Worm (Caenorhabditis elegans) whole organism, L4 larva: ENCODE data around the gene W01A11.7.

ENCODE experiments used
- F44E2.7 ChIP-seq: fragments of 200-800 bp; sonication (Bioruptor generic); IDR thresholded peaks from 2 replicates; pipeline ENCODE4 v2.1.2; 2022; ENCODE audit warnings: missing genetic modification characterization, missing compliant biosample characterization
- T26A8.4 ChIP-seq: fragments of 200-800 bp; sonication (Bioruptor generic); IDR thresholded peaks from 2 replicates; pipeline ENCODE4 v1.3.6; 2022; ENCODE audit warnings: missing genetic modification characterization, missing compliant biosample characterization
- Y105C5A.15 ChIP-seq: fragments of 200-800 bp; sonication (Bioruptor generic); IDR thresholded peaks from 2 replicates; pipeline ENCODE4 v1.3.6; 2022; ENCODE audit warnings: missing genetic modification characterization, missing compliant biosample characterization
- Y48G9A.11 ChIP-seq: fragments of 200-800 bp; sonication (Bioruptor generic); IDR thresholded peaks from 2 replicates; pipeline ENCODE4 v1.3.6; 2022; ENCODE audit warnings: missing genetic modification reagents, missing genetic modification characterization, missing compliant biosample characterization
- Y5F2A.4 ChIP-seq: fragments of 200-800 bp; sonication (Bioruptor generic); optimal IDR thresholded peaks from 2 replicates; lab custom pipeline; 2018; ENCODE audit warnings: mild to moderate bottlenecking, missing genetic modification characterization, missing compliant biosample characterization
- Y75B8A.6 ChIP-seq: fragments of 200-800 bp; sonication (Bioruptor generic); IDR thresholded peaks from 2 replicates; pipeline ENCODE4 v1.3.6; 2022; ENCODE audit warnings: missing genetic modification reagents, missing genetic modification characterization, missing compliant biosample characterization
- aha-1 ChIP-seq: fragments of 150-350 bp; peaks from one replicate; lab custom pipeline; 2014; ENCODE audit warnings: missing biosample characterization, missing genetic modification characterization
- ama-1 ChIP-seq: fragments of 150-350 bp; optimal IDR thresholded peaks from 2 replicates; lab custom pipeline; 2014; ENCODE audit warnings: inconsistent platforms, mixed read lengths
- attf-4 ChIP-seq: sonication (generic microtip); optimal IDR thresholded peaks from 3 replicates; lab custom pipeline; 2017; ENCODE audit warnings: missing biosample characterization, missing genetic modification characterization
- ceh-20 ChIP-seq: fragments of 200-800 bp; sonication (Bioruptor generic); IDR thresholded peaks from 2 replicates; pipeline ENCODE4 v1.3.6; 2022; ENCODE audit warnings: missing genetic modification reagents, missing genetic modification characterization, missing compliant biosample characterization
- ceh-32 ChIP-seq: sonication (generic microtip); optimal IDR thresholded peaks from 2 replicates; lab custom pipeline; 2016; ENCODE audit warnings: mild to moderate bottlenecking, missing genetic modification characterization, missing compliant biosample characterization; ENCODE audit not compliant: poor library complexity
- cey-2 ChIP-seq: sonication (generic microtip); optimal IDR thresholded peaks from 3 replicates; lab custom pipeline; 2017; ENCODE audit warnings: missing genetic modification characterization, mild to moderate bottlenecking, missing compliant biosample characterization, antibody characterized with exemption, borderline replicate concordance; ENCODE audit not compliant: insufficient read depth
- dmd-6 ChIP-seq: fragments of 200-800 bp; sonication (Bioruptor generic); IDR thresholded peaks from 2 replicates; pipeline ENCODE4 v1.3.6; 2022; ENCODE audit warnings: missing genetic modification reagents, missing genetic modification characterization, missing compliant biosample characterization
- dmd-8 ChIP-seq: fragments of 200-800 bp; sonication (Bioruptor generic); IDR thresholded peaks from 2 replicates; pipeline ENCODE4 v1.3.6; 2022; ENCODE audit warnings: missing genetic modification characterization, missing compliant biosample characterization
- dmd-9 ChIP-seq: fragments of 200-800 bp; sonication (Bioruptor generic); IDR thresholded peaks from 2 replicates; pipeline ENCODE4 v1.3.6; 2022; ENCODE audit warnings: missing genetic modification reagents, missing genetic modification characterization, missing compliant biosample characterization
- egl-27 ChIP-seq: sonication (generic microtip); optimal IDR thresholded peaks from 3 replicates; lab custom pipeline; 2017; ENCODE audit warnings: missing biosample characterization, missing genetic modification reagents, missing genetic modification characterization
- egl-43 ChIP-seq: fragments of 200-800 bp; sonication (Bioruptor generic); IDR thresholded peaks from 2 replicates; pipeline ENCODE4 v1.3.6; 2022; ENCODE audit warnings: missing genetic modification reagents, missing genetic modification characterization, missing compliant biosample characterization
- hlh-11 ChIP-seq: fragments of 200-800 bp; sonication (Bioruptor generic); optimal IDR thresholded peaks from 2 replicates; lab custom pipeline; 2018; ENCODE audit warnings: mild to moderate bottlenecking, missing genetic modification characterization, missing compliant biosample characterization
- hlh-30 ChIP-seq: sonication (generic microtip); optimal IDR thresholded peaks from 2 replicates; lab custom pipeline; 2017; ENCODE audit warnings: antibody characterized with exemption, mild to moderate bottlenecking, missing genetic modification characterization, missing compliant biosample characterization; ENCODE audit not compliant: insufficient read depth
- lin-15B ChIP-seq: fragments of 150-350 bp; sonication (generic microtip); optimal IDR thresholded peaks from 3 replicates; lab custom pipeline; 2014; ENCODE audit warnings: missing biosample characterization, missing genetic modification characterization
- lin-29 ChIP-seq: fragments of 200-800 bp; sonication (Bioruptor generic); IDR thresholded peaks from 2 replicates; pipeline ENCODE4 v1.3.6; 2022; ENCODE audit warnings: missing genetic modification reagents, missing genetic modification characterization, missing compliant biosample characterization
- lin-39 ChIP-seq: fragments of 150-350 bp; optimal IDR thresholded peaks from 2 replicates; lab custom pipeline; 2014; ENCODE audit warnings: missing biosample characterization, missing genetic modification reagents, missing genetic modification characterization
- lsy-2 ChIP-seq, 2 experiments: fragments of 150-350 bp in 1 of 2; sonication (generic microtip) in 1 of 2; optimal IDR thresholded peaks; 2 replicates each; lab custom pipeline; 2014 to 2017; ENCODE audit warnings: missing biosample characterization in 2 of 2, missing genetic modification characterization in 2 of 2
- mep-1 ChIP-seq: fragments of 150-350 bp; sonication (generic microtip); optimal IDR thresholded peaks from 3 replicates; lab custom pipeline; 2014; ENCODE audit warnings: missing biosample characterization, missing genetic modification characterization
- mxl-3 ChIP-seq: fragments of 200-800 bp; sonication (Bioruptor generic); optimal IDR thresholded peaks from 2 replicates; lab custom pipeline; 2018; ENCODE audit warnings: mild to moderate bottlenecking, missing genetic modification characterization, missing compliant biosample characterization
- nhr-10 ChIP-seq: fragments of 150-350 bp; optimal IDR thresholded peaks from 2 replicates; lab custom pipeline; 2014; ENCODE audit warnings: missing biosample characterization, missing genetic modification characterization
- nhr-102 ChIP-seq: sonication (generic microtip); optimal IDR thresholded peaks from 2 replicates; lab custom pipeline; 2016; ENCODE audit warnings: mild to moderate bottlenecking, missing genetic modification characterization, moderate library complexity, missing compliant biosample characterization
- nhr-11 ChIP-seq: fragments of 150-350 bp; optimal IDR thresholded peaks from 2 replicates; lab custom pipeline; 2014; ENCODE audit warnings: missing biosample characterization, missing genetic modification characterization
- nhr-237 ChIP-seq: sonication (generic microtip); optimal IDR thresholded peaks from 2 replicates; lab custom pipeline; 2017; ENCODE audit warnings: missing biosample characterization, missing genetic modification characterization
- nhr-25 ChIP-seq: sonication (generic microtip); optimal IDR thresholded peaks from 2 replicates; lab custom pipeline; 2017; ENCODE audit warnings: missing genetic modification characterization, mild to moderate bottlenecking, missing compliant biosample characterization, antibody characterized with exemption, moderate library complexity, borderline replicate concordance; ENCODE audit not compliant: insufficient read depth
- nhr-28 ChIP-seq: fragments of 150-350 bp; optimal IDR thresholded peaks from 2 replicates; lab custom pipeline; 2014; ENCODE audit warnings: missing biosample characterization, missing genetic modification characterization
- nhr-41 ChIP-seq: fragments of 200-800 bp; sonication (Bioruptor generic); IDR thresholded peaks from 2 replicates; pipeline ENCODE4 v1.3.6; 2022; ENCODE audit warnings: missing genetic modification reagents, missing genetic modification characterization, missing compliant biosample characterization
- nhr-48 ChIP-seq: sonication (generic microtip); optimal IDR thresholded peaks from 2 replicates; lab custom pipeline; 2016; ENCODE audit warnings: mild to moderate bottlenecking, missing genetic modification characterization, missing compliant biosample characterization
- nhr-6 ChIP-seq: fragments of 150-350 bp; optimal IDR thresholded peaks from 2 replicates; lab custom pipeline; 2014; ENCODE audit warnings: missing biosample characterization, missing genetic modification characterization
- nhr-76 ChIP-seq: fragments of 150-350 bp; optimal IDR thresholded peaks from 2 replicates; lab custom pipeline; 2014; ENCODE audit warnings: missing biosample characterization, missing genetic modification characterization
- nhr-77 ChIP-seq: fragments of 150-350 bp; optimal IDR thresholded peaks from 2 replicates; lab custom pipeline; 2014; ENCODE audit warnings: missing biosample characterization, missing genetic modification characterization
- rbr-2 ChIP-seq: sonication (generic microtip); optimal IDR thresholded peaks from 2 replicates; lab custom pipeline; 2016; ENCODE audit warnings: missing genotype, missing genetic modification characterization, missing compliant biosample characterization
- set-16 ChIP-seq: fragments of 200-800 bp; sonication (Bioruptor generic); IDR thresholded peaks from 2 replicates; pipeline ENCODE4 v1.3.6; 2022; ENCODE audit warnings: missing genetic modification reagents, missing genetic modification characterization, missing compliant biosample characterization
- snpc-4 ChIP-seq: fragments of 150-350 bp; optimal IDR thresholded peaks from 2 replicates; lab custom pipeline; 2014; ENCODE audit warnings: missing biosample characterization, missing genetic modification characterization
- unc-130 ChIP-seq: sonication (generic microtip); optimal IDR thresholded peaks from 2 replicates; lab custom pipeline; 2016; ENCODE audit warnings: missing genetic modification reagents, missing genetic modification characterization, missing compliant biosample characterization
- unc-62 ChIP-seq, 3 experiments: fragments of 150-350 bp in 1 of 3; sonication (generic microtip); optimal IDR thresholded peaks in 2 of 3; peaks in 1 of 3; 1 replicate in 1 of 3; 2 replicates in 2 of 3; lab custom pipeline; 2014 to 2017; ENCODE audit warnings: missing biosample characterization in 3 of 3, missing genetic modification characterization in 3 of 3, missing genetic modification reagents in 3 of 3, missing genotype in 1 of 3
- zfp-2 ChIP-seq: sonication (generic microtip); optimal IDR thresholded peaks from 2 replicates; lab custom pipeline; 2016; ENCODE audit warnings: mild to moderate bottlenecking, missing genetic modification characterization, missing compliant biosample characterization
- zfp-3 ChIP-seq: fragments of 200-800 bp; sonication (Bioruptor generic); conservative IDR thresholded peaks from 2 replicates; pipeline ENCODE4 v1.3.6; 2022; ENCODE audit warnings: missing genetic modification reagents, missing genetic modification characterization, missing compliant biosample characterization
- zip-11 ChIP-seq: fragments of 200-800 bp; sonication (Bioruptor generic); IDR thresholded peaks from 2 replicates; pipeline ENCODE4 v1.3.6; 2022; ENCODE audit warnings: missing genetic modification characterization, missing compliant biosample characterization
- ztf-11 ChIP-seq: fragments of 150-350 bp; optimal IDR thresholded peaks from 2 replicates; lab custom pipeline; 2014; ENCODE audit warnings: missing biosample characterization, missing genetic modification characterization

Gene W01A11.7

ce11 chrV:6544999-6545398 lies 39.8 kb upstream of the W01A11.7 start:
- TF ChIP-seq nhr-11 (tag; lab: Kevin White, UChicago) (no peak), unc-62 (GFP tag; optimal IDR thresholded peaks at IDR 0.05 in 1 of 2; lab: Kevin White, UChicago) (peak in 1 of 2 experiments; percentile 78), unc-62 (tag; optimal IDR thresholded peaks at IDR 0.05; lab: Kevin White, UChicago) (no peak), Y105C5A.15 (no peak), mxl-3 (GFP tag; lab: Kevin White, UChicago) (peak; percentile 57), ceh-20 (GFP tag; lab: Robert Waterston, UW) (no peak), zfp-2 (tag; lab: Kevin White, UChicago) (no peak), dmd-9 (GFP tag; lab: Robert Waterston, UW) (no peak), hlh-30 (tag; lab: Kevin White, UChicago) (peak; percentile 51), nhr-25 (peak; percentile 33), snpc-4 (tag; lab: Kevin White, UChicago) (no peak), dmd-6 (GFP tag; lab: Robert Waterston, UW) (no peak), attf-4 (tag; lab: Kevin White, UChicago) (no peak), nhr-237 (tag; lab: Kevin White, UChicago) (no peak), ama-1 (lab: Kevin White, UChicago) (no peak)

- TF ChIP-seq unc-62 (GFP tag; optimal IDR thresholded peaks at IDR 0.05 in 1 of 2; lab: Kevin White, UChicago) (peak in 1 of 2 experiments; percentile 97), unc-62 (tag; optimal IDR thresholded peaks at IDR 0.05; lab: Kevin White, UChicago) (no peak), dmd-8 (GFP tag; lab: Robert Waterston, UW) (no peak), Y75B8A.6 (GFP tag; lab: Robert Waterston, UW) (no peak), hlh-11 (peak; percentile 46), aha-1 (peak; percentile 72), mxl-3 (GFP tag; lab: Kevin White, UChicago) (peak; percentile 66), nhr-10 (tag; lab: Kevin White, UChicago) (no peak), hlh-30 (tag; lab: Kevin White, UChicago) (peak; percentile 45), nhr-25 (peak; percentile 14), ceh-32 (tag; lab: Kevin White, UChicago) (no peak), lsy-2 (tag; optimal IDR thresholded peaks at IDR 0.05; lab: Kevin White, UChicago) (peak in 1 of 2 experiments; percentile 10), egl-43 (0 out of 2 replicates have a peak, but pooled peaks have one; percentile 27), nhr-41 (GFP tag; lab: Robert Waterston, UW) (no peak), set-16 (GFP tag; lab: Robert Waterston, UW) (peak; percentile 90), lin-29 (GFP tag; lab: Robert Waterston, UW) (no peak), lin-39 (tag; lab: Kevin White, UChicago) (no peak)
Measured at ce11 chrV:6541875-6542274, 36.7 kb upstream of the W01A11.7 start.

DNA sequence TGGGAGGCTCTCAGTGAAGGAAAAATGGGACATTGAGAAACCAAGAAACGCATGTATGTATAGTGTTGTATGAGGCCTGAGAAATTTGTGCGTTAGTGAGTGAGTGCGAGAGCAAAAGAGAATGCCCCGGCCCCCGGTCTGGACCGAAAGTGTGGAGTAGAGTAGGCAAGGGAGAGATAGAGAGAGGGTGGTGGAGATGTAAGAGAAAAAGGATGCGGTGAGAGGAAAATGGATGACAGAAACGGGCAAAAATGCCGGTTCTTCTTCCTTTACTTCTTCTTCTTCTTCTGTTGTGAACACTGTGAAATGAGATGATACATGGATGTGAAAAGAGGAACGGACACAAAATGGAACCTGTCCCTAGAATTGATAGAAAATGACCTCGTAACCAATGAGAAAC lies 33.1 kb upstream of the W01A11.7 start:
- no peak for TF ChIP-seq F44E2.7 (GFP tag; lab: Robert Waterston, UW)
- TF ChIP-seq zip-11 (GFP tag; lab: Robert Waterston, UW): no peak
- TF ChIP-seq ama-1 (lab: Kevin White, UChicago): no peak
- TF ChIP-seq egl-43: 0 out of 2 replicates have a peak, but pooled peaks have one; percentile 58
- TF ChIP-seq rbr-2: peak; percentile 51
- TF ChIP-seq Y48G9A.11 (GFP tag; lab: Robert Waterston, UW): no peak
- no peak for TF ChIP-seq lin-39 (tag; lab: Kevin White, UChicago)
- TF ChIP-seq nhr-11 (tag; lab: Kevin White, UChicago): peak; percentile 21
- TF ChIP-seq unc-130 (GFP tag; lab: Kevin White, UChicago): no peak
- no peak for TF ChIP-seq Y5F2A.4 (GFP tag; lab: Kevin White, UChicago)
- no peak for TF ChIP-seq zfp-3 (GFP tag; lab: Robert Waterston, UW)
- no peak for TF ChIP-seq nhr-102 (tag; lab: Kevin White, UChicago)
- TF ChIP-seq cey-2 (tag; lab: Kevin White, UChicago): no peak
- no peak for TF ChIP-seq nhr-6 (tag; lab: Kevin White, UChicago)
- no peak for TF ChIP-seq nhr-77
- no peak for TF ChIP-seq ztf-11 (tag; lab: Kevin White, UChicago)
- TF ChIP-seq mxl-3 (GFP tag; lab: Kevin White, UChicago): peak; percentile 57
- no peak for TF ChIP-seq nhr-28 (tag; lab: Kevin White, UChicago)
- peak in 1 of 2 experiments; percentile 89 for TF ChIP-seq unc-62 (GFP tag; optimal IDR thresholded peaks at IDR 0.05 in 1 of 2; lab: Kevin White, UChicago)
- no peak for TF ChIP-seq unc-62 (tag; optimal IDR thresholded peaks at IDR 0.05; lab: Kevin White, UChicago)
- TF ChIP-seq T26A8.4: no peak
- peak; percentile 6 for TF ChIP-seq mep-1
- TF ChIP-seq set-16 (GFP tag; lab: Robert Waterston, UW): no peak
- no peak for TF ChIP-seq nhr-48 (tag; lab: Kevin White, UChicago)
- no peak for TF ChIP-seq nhr-25
- TF ChIP-seq lin-15B: no peak
- no peak for TF ChIP-seq egl-27 (tag; lab: Kevin White, UChicago)
- TF ChIP-seq dmd-6 (GFP tag; lab: Robert Waterston, UW): no peak
- TF ChIP-seq aha-1: no peak
- TF ChIP-seq snpc-4 (tag; lab: Kevin White, UChicago): no peak
- no peak for TF ChIP-seq nhr-76 (tag; lab: Kevin White, UChicago)
